Worm (Caenorhabditis elegans): ENCODE data around the gene ogr-2.

- TF ChIP-seq egl-27 (tag; optimal IDR thresholded peaks at IDR 0.05) (no peak), nhr-237 (tag; optimal IDR thresholded peaks at IDR 0.05) (no peak)
These were observed 39.9 kb upstream of the ogr-2 start, which contains the start of gene nlt-1 for ce11 chrII:10001065-10001464.
